Fruit fly (Drosophila melanogaster) whole organism: ENCODE results near the gene CG12091.

Source experiments
- EcR ChIP-seq, 2 experiments: fragments of >200 bp; optimal IDR thresholded peaks; 2 replicates each; lab custom pipeline; 2017; ENCODE audit warnings: missing biosample characterization in 2 of 2, missing genetic modification characterization in 2 of 2, missing genetic modification reagents in 2 of 2
- psq ChIP-seq: fragments of >200 bp; optimal IDR thresholded peaks from 2 replicates; lab custom pipeline; 2017
- usp ChIP-seq: fragments of >200 bp; optimal IDR thresholded peaks from 2 replicates; lab custom pipeline; 2017; ENCODE audit warnings: missing biosample characterization, missing genetic modification characterization, mixed read lengths

- TF ChIP-seq usp (GFP tag; lab: Kevin White, UChicago): no peak
- TF ChIP-seq EcR (GFP tag; optimal IDR thresholded peaks at IDR 0.05; lab: Kevin White, UChicago): no peak
- no peak for TF ChIP-seq psq (lab: Kevin White, UChicago)
Observed at dm6 chr3L:1536487-1537337, at the start of gene CG12091, which contains the start of gene pns.
